Fruit fly (Drosophila melanogaster): ENCODE data around the gene CG42637.

Gene CG42637

dm6 chr3L:19697395-19697978 lies 95.9 kb downstream of the CG42637 start (continued):
- TF ChIP-seq twi (tag; optimal IDR thresholded peaks at IDR 0.05) (no peak), lab (GFP tag; optimal IDR thresholded peaks at IDR 0.05) (no peak), abd-A (tag; optimal IDR thresholded peaks at IDR 0.05) (peak; percentile 91), CG15011 (GFP tag; optimal IDR thresholded peaks at IDR 0.05) (no peak), C15 (GFP tag; IDR thresholded peaks at IDR 0.05) (no peak), hkb (optimal IDR thresholded peaks at IDR 0.05) (no peak), hkb (GFP tag; IDR thresholded peaks at IDR 0.05) (no peak), wdn (GFP tag; IDR thresholded peaks at IDR 0.05) (no peak), CG11398 (GFP tag; optimal IDR thresholded peaks at IDR 0.05) (no peak), CG17385 (GFP tag; optimal IDR thresholded peaks at IDR 0.05) (peak; percentile 22), btn (GFP tag; optimal IDR thresholded peaks at IDR 0.05) (no peak), CG4424 (GFP tag; optimal IDR thresholded peaks at IDR 0.05) (no peak), Blimp-1 (GFP tag; optimal IDR thresholded peaks at IDR 0.05) (no peak), CG12219 (GFP tag; optimal IDR thresholded peaks at IDR 0.05) (no peak), stwl (tag; optimal IDR thresholded peaks at IDR 0.05) (no peak), Dll (GFP tag; IDR thresholded peaks at IDR 0.05; ENCODE audit: partially characterized antibody) (no peak), dan (GFP tag; IDR thresholded peaks at IDR 0.05) (no peak), hth (optimal IDR thresholded peaks at IDR 0.05) (no peak), CG4282 (GFP tag; optimal IDR thresholded peaks at IDR 0.05) (no peak), Xbp1 (GFP tag; optimal IDR thresholded peaks at IDR 0.05) (no peak), Atf-2 (GFP tag; optimal IDR thresholded peaks at IDR 0.05) (no peak), CG13894 (tag; optimal IDR thresholded peaks at IDR 0.05) (no peak), CG17361 (GFP tag; IDR thresholded peaks at IDR 0.05) (no peak), Gug (GFP tag; IDR thresholded peaks at IDR 0.05) (no peak), Pdp1 (GFP tag; optimal IDR thresholded peaks at IDR 0.05) (peak in 1 of 2 experiments; percentile 38), run (tag; optimal IDR thresholded peaks at IDR 0.05) (no peak), mam (GFP tag; optimal IDR thresholded peaks at IDR 0.05) (no peak), Oli (tag; optimal IDR thresholded peaks at IDR 0.05) (no peak), CG2129 (GFP tag; IDR thresholded peaks at IDR 0.05; ENCODE audit: partially characterized antibody) (no peak), Sry-β (GFP tag; optimal IDR thresholded peaks at IDR 0.05) (no peak), YL-1 (GFP tag; optimal IDR thresholded peaks at IDR 0.05) (no peak), CG10431 (GFP tag; optimal IDR thresholded peaks at IDR 0.05) (no peak), sc (optimal IDR thresholded peaks at IDR 0.05) (no peak), sc (GFP tag; optimal IDR thresholded peaks at IDR 0.05) (no peak), Awh (GFP tag; IDR thresholded peaks at IDR 0.05) (peak; percentile 96), chinmo (GFP tag; IDR thresholded peaks at IDR 0.05; ENCODE audit: partially characterized antibody) (0 out of 4 replicates have a peak, but pooled peaks have one; percentile 73), her (GFP tag; optimal IDR thresholded peaks at IDR 0.05) (no peak), Dad (GFP tag; optimal IDR thresholded peaks at IDR 0.05) (no peak), CG6254 (GFP tag; optimal IDR thresholded peaks at IDR 0.05) (no peak), crc (GFP tag; optimal IDR thresholded peaks at IDR 0.05) (no peak), cad (GFP tag; optimal IDR thresholded peaks at IDR 0.05) (no peak), dati (GFP tag; IDR thresholded peaks at IDR 0.05) (no peak), vvl (GFP tag; IDR thresholded peaks at IDR 0.05) (peak; percentile 49; the same call in 1 of the 2 replicates), dmrt99B (tag; optimal IDR thresholded peaks at IDR 0.05) (no peak), nmo (GFP tag; optimal IDR thresholded peaks at IDR 0.05) (no peak), E2f2 (GFP tag; IDR thresholded peaks at IDR 0.05) (no peak)
